Worm (Caenorhabditis elegans) whole organism, L4 larva: ENCODE results near the gene vit-3.

Experiments used
- F44E2.7 ChIP-seq: fragments of 200-800 bp; sonication (Bioruptor generic); IDR thresholded peaks from 2 replicates; pipeline ENCODE4 v2.1.2; 2022; ENCODE audit warnings: missing genetic modification characterization, missing compliant biosample characterization
- aha-1 ChIP-seq: fragments of 150-350 bp; peaks from one replicate; lab custom pipeline; 2014; ENCODE audit warnings: missing biosample characterization, missing genetic modification characterization
- ama-1 ChIP-seq: fragments of 150-350 bp; optimal IDR thresholded peaks from 2 replicates; lab custom pipeline; 2014; ENCODE audit warnings: inconsistent platforms, mixed read lengths
- arid-1 ChIP-seq: fragments of 200-800 bp; sonication (Bioruptor generic); conservative IDR thresholded peaks from 2 replicates; pipeline ENCODE4 v1.3.6; 2022; ENCODE audit warnings: missing genetic modification reagents, missing genetic modification characterization, missing compliant biosample characterization
- ceh-20 ChIP-seq: fragments of 200-800 bp; sonication (Bioruptor generic); IDR thresholded peaks from 2 replicates; pipeline ENCODE4 v1.3.6; 2022; ENCODE audit warnings: missing genetic modification reagents, missing genetic modification characterization, missing compliant biosample characterization
- ces-1 ChIP-seq: fragments of 150-350 bp; sonication (generic microtip); optimal IDR thresholded peaks from 4 replicates; lab custom pipeline; 2014; ENCODE audit warnings: missing biosample characterization, missing genetic modification reagents, missing genetic modification characterization
- cey-2 ChIP-seq: sonication (generic microtip); optimal IDR thresholded peaks from 3 replicates; lab custom pipeline; 2017; ENCODE audit warnings: missing genetic modification characterization, mild to moderate bottlenecking, missing compliant biosample characterization, antibody characterized with exemption, borderline replicate concordance; ENCODE audit not compliant: insufficient read depth
- daf-12 ChIP-seq: fragments of 150-350 bp; optimal IDR thresholded peaks from 2 replicates; lab custom pipeline; 2014; ENCODE audit warnings: missing biosample characterization, missing genetic modification reagents, missing genetic modification characterization
- daf-16 ChIP-seq, 3 experiments: sonication (generic microtip); optimal IDR thresholded peaks; 2 replicates each; lab custom pipeline; 2016 to 2017; ENCODE audit warnings: missing genetic modification characterization in 3 of 3, missing genetic modification reagents in 3 of 3, mild to moderate bottlenecking in 2 of 3, missing compliant biosample characterization in 2 of 3, missing biosample characterization in 1 of 3, moderate library complexity in 1 of 3
- daf-19 ChIP-seq: fragments of 200-800 bp; sonication (Bioruptor generic); conservative IDR thresholded peaks from 2 replicates; pipeline ENCODE4 v1.3.6; 2022; ENCODE audit warnings: missing genetic modification characterization, missing compliant biosample characterization
- daf-8 ChIP-seq: fragments of 200-800 bp; sonication (Bioruptor generic); IDR thresholded peaks from 2 replicates; pipeline ENCODE4 v1.3.6; 2022; ENCODE audit warnings: missing genetic modification characterization, missing compliant biosample characterization
- dmd-6 ChIP-seq: fragments of 200-800 bp; sonication (Bioruptor generic); IDR thresholded peaks from 2 replicates; pipeline ENCODE4 v1.3.6; 2022; ENCODE audit warnings: missing genetic modification reagents, missing genetic modification characterization, missing compliant biosample characterization
- dmd-8 ChIP-seq: fragments of 200-800 bp; sonication (Bioruptor generic); IDR thresholded peaks from 2 replicates; pipeline ENCODE4 v1.3.6; 2022; ENCODE audit warnings: missing genetic modification characterization, missing compliant biosample characterization
- dmd-9 ChIP-seq: fragments of 200-800 bp; sonication (Bioruptor generic); IDR thresholded peaks from 2 replicates; pipeline ENCODE4 v1.3.6; 2022; ENCODE audit warnings: missing genetic modification reagents, missing genetic modification characterization, missing compliant biosample characterization
- duxl-1 ChIP-seq: sonication (generic microtip); optimal IDR thresholded peaks from 2 replicates; lab custom pipeline; 2016; ENCODE audit warnings: mild to moderate bottlenecking, missing genetic modification characterization, moderate library complexity, missing compliant biosample characterization; ENCODE audit not compliant: poor library complexity
- lim-7 ChIP-seq: fragments of 200-800 bp; sonication (Bioruptor generic); IDR thresholded peaks from 2 replicates; pipeline ENCODE4 v1.3.6; 2022; ENCODE audit warnings: missing genetic modification characterization, missing compliant biosample characterization
- lin-1 ChIP-seq: fragments of 200-800 bp; sonication (Bioruptor generic); IDR thresholded peaks from 2 replicates; pipeline ENCODE4 v1.3.6; 2022; ENCODE audit warnings: missing genetic modification reagents, missing genetic modification characterization, missing compliant biosample characterization
- lin-13 ChIP-seq: fragments of 150-350 bp; optimal IDR thresholded peaks from 2 replicates; lab custom pipeline; 2014; ENCODE audit warnings: missing biosample characterization, missing genetic modification reagents, missing genetic modification characterization
- lin-29 ChIP-seq: fragments of 200-800 bp; sonication (Bioruptor generic); IDR thresholded peaks from 2 replicates; pipeline ENCODE4 v1.3.6; 2022; ENCODE audit warnings: missing genetic modification reagents, missing genetic modification characterization, missing compliant biosample characterization
- lin-38 ChIP-seq: fragments of 200-800 bp; sonication (Bioruptor generic); IDR thresholded peaks from 2 replicates; pipeline ENCODE4 v1.3.6; 2022; ENCODE audit warnings: missing genetic modification reagents, missing genetic modification characterization, missing compliant biosample characterization
- mdl-1 ChIP-seq, 2 experiments: fragments of 150-350 bp in 1 of 2; sonication (generic microtip) in 1 of 2; optimal IDR thresholded peaks; 2 replicates each; lab custom pipeline; 2014 to 2017; ENCODE audit warnings: missing biosample characterization in 2 of 2, missing genetic modification characterization in 2 of 2
- mdt-29 ChIP-seq: fragments of 200-800 bp; sonication (Bioruptor generic); IDR thresholded peaks from 2 replicates; pipeline ENCODE4 v1.3.6; 2022; ENCODE audit warnings: missing genetic modification reagents, missing genetic modification characterization, missing compliant biosample characterization
- mes-2 ChIP-seq: sonication (generic microtip); optimal IDR thresholded peaks from 2 replicates; lab custom pipeline; 2016; ENCODE audit warnings: missing genotype, mild to moderate bottlenecking, missing genetic modification characterization, missing compliant biosample characterization; ENCODE audit not compliant: poor library complexity, severe bottlenecking
- mxl-2 ChIP-seq: fragments of 200-800 bp; sonication (Bioruptor generic); conservative IDR thresholded peaks from 2 replicates; pipeline ENCODE4 v1.3.6; 2022; ENCODE audit warnings: missing genetic modification reagents, missing genetic modification characterization, missing compliant biosample characterization
- nhr-25 ChIP-seq: sonication (generic microtip); optimal IDR thresholded peaks from 2 replicates; lab custom pipeline; 2017; ENCODE audit warnings: missing genetic modification characterization, mild to moderate bottlenecking, missing compliant biosample characterization, antibody characterized with exemption, moderate library complexity, borderline replicate concordance; ENCODE audit not compliant: insufficient read depth
- nhr-28 ChIP-seq: fragments of 150-350 bp; optimal IDR thresholded peaks from 2 replicates; lab custom pipeline; 2014; ENCODE audit warnings: missing biosample characterization, missing genetic modification characterization
- nhr-48 ChIP-seq: sonication (generic microtip); optimal IDR thresholded peaks from 2 replicates; lab custom pipeline; 2016; ENCODE audit warnings: mild to moderate bottlenecking, missing genetic modification characterization, missing compliant biosample characterization
- nhr-6 ChIP-seq: fragments of 150-350 bp; optimal IDR thresholded peaks from 2 replicates; lab custom pipeline; 2014; ENCODE audit warnings: missing biosample characterization, missing genetic modification characterization
- pqm-1 ChIP-seq: sonication (generic microtip); optimal IDR thresholded peaks from 2 replicates; lab custom pipeline; 2017; ENCODE audit warnings: missing biosample characterization, missing genetic modification characterization
- rbr-2 ChIP-seq: sonication (generic microtip); optimal IDR thresholded peaks from 2 replicates; lab custom pipeline; 2016; ENCODE audit warnings: missing genotype, missing genetic modification characterization, missing compliant biosample characterization
- saeg-2 ChIP-seq: fragments of 200-800 bp; sonication (Bioruptor generic); IDR thresholded peaks from 2 replicates; pipeline ENCODE4 v1.3.6; 2022; ENCODE audit warnings: missing genetic modification reagents, missing genetic modification characterization, missing compliant biosample characterization
- sdz-12 ChIP-seq: fragments of 200-800 bp; sonication (Bioruptor generic); optimal IDR thresholded peaks from 2 replicates; lab custom pipeline; 2018; ENCODE audit warnings: mild to moderate bottlenecking, missing genetic modification characterization, missing compliant biosample characterization
- set-16 ChIP-seq: fragments of 200-800 bp; sonication (Bioruptor generic); IDR thresholded peaks from 2 replicates; pipeline ENCODE4 v1.3.6; 2022; ENCODE audit warnings: missing genetic modification reagents, missing genetic modification characterization, missing compliant biosample characterization
- snpc-1.2 ChIP-seq: fragments of 200-800 bp; sonication (Bioruptor generic); IDR thresholded peaks from 2 replicates; pipeline ENCODE4 v1.3.6; 2022; ENCODE audit warnings: missing genetic modification reagents, missing genetic modification characterization, missing compliant biosample characterization
- snpc-4 ChIP-seq: fragments of 150-350 bp; optimal IDR thresholded peaks from 2 replicates; lab custom pipeline; 2014; ENCODE audit warnings: missing biosample characterization, missing genetic modification characterization
- spr-1 ChIP-seq: sonication (generic microtip); optimal IDR thresholded peaks from 2 replicates; lab custom pipeline; 2016; ENCODE audit warnings: mild to moderate bottlenecking, missing genetic modification characterization, missing compliant biosample characterization
- spr-3 ChIP-seq: fragments of 200-800 bp; sonication (Bioruptor generic); optimal IDR thresholded peaks from 2 replicates; lab custom pipeline; 2018; ENCODE audit warnings: mild to moderate bottlenecking, missing genetic modification characterization, missing compliant biosample characterization
- tra-1 ChIP-seq: fragments of 200-800 bp; sonication (Bioruptor generic); IDR thresholded peaks from 2 replicates; pipeline ENCODE4 v1.3.6; 2022; ENCODE audit warnings: missing genetic modification reagents, missing genetic modification characterization, missing compliant biosample characterization
- unc-39 ChIP-seq: sonication (generic microtip); optimal IDR thresholded peaks from 2 replicates; lab custom pipeline; 2017; ENCODE audit warnings: missing biosample characterization, missing genetic modification characterization
- unc-62 ChIP-seq, 3 experiments: fragments of 150-350 bp in 1 of 3; sonication (generic microtip); optimal IDR thresholded peaks in 2 of 3; peaks in 1 of 3; 1 replicate in 1 of 3; 2 replicates in 2 of 3; lab custom pipeline; 2014 to 2017; ENCODE audit warnings: missing biosample characterization in 3 of 3, missing genetic modification characterization in 3 of 3, missing genetic modification reagents in 3 of 3, missing genotype in 1 of 3
- zfp-2 ChIP-seq: sonication (generic microtip); optimal IDR thresholded peaks from 2 replicates; lab custom pipeline; 2016; ENCODE audit warnings: mild to moderate bottlenecking, missing genetic modification characterization, missing compliant biosample characterization
- zip-11 ChIP-seq: fragments of 200-800 bp; sonication (Bioruptor generic); IDR thresholded peaks from 2 replicates; pipeline ENCODE4 v1.3.6; 2022; ENCODE audit warnings: missing genetic modification characterization, missing compliant biosample characterization
- ztf-7 ChIP-seq: fragments of 150-350 bp; optimal IDR thresholded peaks from 2 replicates; lab custom pipeline; 2014; ENCODE audit warnings: missing biosample characterization, missing genetic modification characterization

The vit-3 gene

ce11 chrX:3547828-3548227, 24.5 kb downstream of the vit-3 start:
- TF ChIP-seq zfp-2 (no peak), unc-62 (GFP tag; optimal IDR thresholded peaks at IDR 0.05 in 1 of 2; lab: Kevin White, UChicago) (peak in 1 of 2 experiments; percentile 92), unc-62 (tag; optimal IDR thresholded peaks at IDR 0.05; lab: Kevin White, UChicago) (no peak), nhr-25 (tag; lab: Kevin White, UChicago) (no peak), spr-1 (no peak), daf-8 (GFP tag; lab: Robert Waterston, UW) (no peak)
- TF ChIP-seq, all 104 proteins: peak for 1

DNA sequence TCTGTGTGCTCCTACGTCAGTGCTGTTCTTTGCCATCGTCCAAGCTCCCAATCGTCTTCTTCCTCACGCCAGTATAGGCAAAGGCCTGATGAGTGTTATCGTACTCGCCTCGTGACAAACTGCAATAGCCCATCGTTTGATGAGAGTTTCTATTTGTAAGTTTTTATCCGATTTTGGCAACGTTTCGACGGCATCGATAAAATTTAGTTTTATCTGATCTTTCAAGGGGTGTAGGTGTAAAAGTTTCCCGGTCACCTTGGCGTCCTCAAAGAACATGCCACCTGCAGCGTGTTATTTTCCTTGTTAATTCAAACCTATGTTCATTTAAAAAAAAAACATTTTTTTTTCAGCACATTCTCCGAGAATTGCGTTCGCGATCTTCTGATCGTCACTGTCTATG, 25.3 kb downstream of the vit-3 start:
- no peak for TF ChIP-seq ceh-20 (GFP tag; lab: Robert Waterston, UW)
- TF ChIP-seq daf-16 (GFP tag; optimal IDR thresholded peaks at IDR 0.05; lab: Kevin White, UChicago): no peak
- TF ChIP-seq daf-16 (tag; optimal IDR thresholded peaks at IDR 0.05; lab: Kevin White, UChicago): no peak
- no peak for TF ChIP-seq mxl-2 (GFP tag; lab: Robert Waterston, UW)
- no peak for TF ChIP-seq nhr-48
- TF ChIP-seq lin-1 (GFP tag; lab: Robert Waterston, UW): no peak
- no peak for TF ChIP-seq tra-1 (GFP tag; lab: Robert Waterston, UW)
- TF ChIP-seq unc-39 (tag; lab: Kevin White, UChicago): no peak
- no peak for TF ChIP-seq arid-1 (GFP tag; lab: Robert Waterston, UW)
- TF ChIP-seq snpc-4 (tag; lab: Kevin White, UChicago): no peak
- TF ChIP-seq sdz-12: no peak

DNA sequence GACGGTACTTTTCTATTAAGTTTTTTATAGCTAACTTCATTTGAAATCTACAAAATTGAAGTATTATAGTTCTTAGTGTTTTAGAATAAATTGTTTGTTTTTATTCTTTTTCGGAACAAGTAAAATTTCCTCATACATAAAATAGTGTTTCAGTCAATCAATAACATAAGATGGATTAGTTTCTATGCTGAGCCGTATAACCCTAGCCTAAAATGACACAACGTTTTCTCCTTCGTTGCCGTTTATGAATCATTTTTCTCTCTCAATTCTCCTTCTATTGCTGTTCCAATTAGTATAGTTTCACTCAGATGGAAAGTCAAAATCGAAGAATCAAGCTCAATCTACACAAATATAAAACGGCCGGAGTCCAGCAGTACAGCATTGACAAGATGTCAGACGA, 30.1 kb downstream of the vit-3 start, which contains the start of gene rgs-7:
TSS of gene rgs-7 (plus strand) at position 301 of the 400 bp plus-strand sequence.
- TF ChIP-seq lim-7 (GFP tag; lab: Robert Waterston, UW): no peak

DNA sequence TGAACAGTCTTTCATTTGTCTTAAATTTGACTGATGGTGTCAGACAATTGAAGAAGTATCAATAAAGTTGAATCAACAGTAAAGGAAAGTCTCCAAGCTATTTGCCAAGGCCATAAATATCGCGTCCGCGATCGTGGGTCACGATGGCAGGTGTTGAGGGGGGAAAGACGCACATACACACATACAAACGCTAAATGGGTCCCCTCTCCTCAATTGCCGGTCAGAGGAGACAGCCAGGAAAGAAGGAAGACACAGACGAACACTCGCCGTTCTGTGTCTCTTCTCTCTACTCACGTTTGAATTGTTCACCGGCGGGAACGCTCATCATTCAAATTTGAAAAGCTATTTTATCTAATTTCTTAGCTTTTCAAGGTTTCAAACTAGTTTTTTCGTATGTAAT, 31.5 kb downstream of the vit-3 start:
- TF ChIP-seq F44E2.7 (GFP tag; lab: Robert Waterston, UW) (no peak), saeg-2 (GFP tag; lab: Robert Waterston, UW) (no peak), spr-1 (no peak), pqm-1 (tag; lab: Kevin White, UChicago) (no peak), lim-7 (GFP tag; lab: Robert Waterston, UW) (no peak), snpc-1.2 (GFP tag; lab: Robert Waterston, UW) (no peak), lin-13 (peak; percentile 67), dmd-6 (GFP tag; lab: Robert Waterston, UW) (no peak), zfp-2 (no peak), mdl-1 (tag; optimal IDR thresholded peaks at IDR 0.05; lab: Kevin White, UChicago) (no peak), cey-2 (tag; lab: Kevin White, UChicago) (no peak), ztf-7 (tag; lab: Kevin White, UChicago) (no peak), rbr-2 (tag; lab: Kevin White, UChicago) (peak; percentile 19), daf-12 (tag; lab: Kevin White, UChicago) (no peak), snpc-4 (tag; lab: Kevin White, UChicago) (no peak), lin-29 (no peak), tra-1 (GFP tag; lab: Robert Waterston, UW) (no peak), set-16 (GFP tag; lab: Robert Waterston, UW) (no peak), nhr-28 (tag; lab: Kevin White, UChicago) (peak; percentile 28), zip-11 (no peak), nhr-48 (no peak), ces-1 (GFP tag; lab: Kevin White, UChicago) (no peak), unc-62 (GFP tag; optimal IDR thresholded peaks at IDR 0.05 in 1 of 2; lab: Kevin White, UChicago) (peak in 1 of 2 experiments; percentile 90), unc-62 (tag; optimal IDR thresholded peaks at IDR 0.05; lab: Kevin White, UChicago) (no peak), nhr-6 (tag; lab: Kevin White, UChicago) (peak; percentile 14), mdt-29 (GFP tag; lab: Robert Waterston, UW) (no peak), dmd-8 (GFP tag; lab: Robert Waterston, UW) (no peak), ama-1 (lab: Kevin White, UChicago) (peak; percentile 55), spr-3 (GFP tag; lab: Kevin White, UChicago) (no peak), ceh-20 (GFP tag; lab: Robert Waterston, UW) (0 out of 2 replicates have a peak, but pooled peaks have one; percentile 23), daf-19 (GFP tag; lab: Robert Waterston, UW) (no peak), aha-1 (tag; lab: Kevin White, UChicago) (peak; percentile 94), lin-38 (GFP tag; lab: Robert Waterston, UW) (no peak), dmd-9 (no peak), mes-2 (tag; lab: Kevin White, UChicago) (peak; percentile 38), duxl-1 (tag; lab: Kevin White, UChicago) (no peak)
